Worm (Caenorhabditis elegans) whole organism, young adult: ENCODE measurements around the gene Y56A3A.6.

Source experiments
- ekl-4 ChIP-seq: fragments of 200-800 bp; sonication (Bioruptor generic); IDR thresholded peaks from 2 replicates; pipeline ENCODE4 v1.3.6; 2022; ENCODE audit warnings: missing genetic modification reagents, missing genetic modification characterization, missing compliant biosample characterization
- hmg-1.2 ChIP-seq: fragments of 200-800 bp; sonication (Bioruptor generic); IDR thresholded peaks from 2 replicates; pipeline ENCODE4 v1.3.6; 2022; ENCODE audit warnings: missing genetic modification reagents, missing genetic modification characterization, missing compliant biosample characterization

DNA sequence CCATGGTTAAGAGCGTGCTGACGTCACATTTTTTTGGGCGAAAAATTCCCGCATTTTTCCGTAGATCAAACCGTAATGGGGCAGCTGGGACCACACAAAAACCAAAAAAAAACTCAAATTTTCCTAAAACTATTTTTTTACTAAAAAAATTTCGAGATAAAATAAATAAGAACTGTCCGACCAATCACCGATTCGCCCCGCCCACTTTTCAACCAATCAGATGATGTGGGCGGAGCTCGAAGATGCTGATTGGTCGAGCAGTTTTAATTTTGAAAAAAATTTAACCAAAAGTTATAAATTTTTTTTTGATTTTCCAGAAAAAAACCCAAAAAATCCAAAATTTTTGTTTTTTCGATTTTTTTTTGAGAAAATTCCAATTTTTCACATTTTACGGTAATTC, 21.4 kb upstream of the Y56A3A.6 start:
- no peak for TF ChIP-seq hmg-1.2 (GFP tag; lab: Robert Waterston, UW)
- TF ChIP-seq ekl-4: no peak
